Worm (Caenorhabditis elegans) whole organism, dauer: ENCODE results near the gene F13A7.14.

Experiments used
- unc-62 ChIP-seq: sonication (generic microtip); optimal IDR thresholded peaks from 2 replicates; lab custom pipeline; 2017; ENCODE audit warnings: missing biosample characterization, missing genetic modification reagents, missing genetic modification characterization

F13A7.14 gene

ce11 chrV:16390655-16391054 is 11.0 kb upstream of the F13A7.14 start, which contains the start of gene gst-44:
Gene gst-44, plus strand, starts transcription at chrV:16390891.
- no peak for TF ChIP-seq unc-62 (GFP tag; lab: Kevin White, UChicago)

ce11 chrV:16393728-16394127 is 8.0 kb upstream of the F13A7.14 start, which contains the start of gene srd-63:
Gene srd-63, minus strand, starts transcription at chrV:16393828.
- TF ChIP-seq unc-62 (GFP tag; lab: Kevin White, UChicago) = no peak

ce11 chrV:16395131-16395530 is 6.6 kb upstream of the F13A7.14 start, which contains the start of gene F13A7.11:
Gene F13A7.11, minus strand, starts transcription at chrV:16395304.
- TF ChIP-seq unc-62 (GFP tag; lab: Kevin White, UChicago) = no peak

ce11 chrV:16395739-16396138 is 6.0 kb upstream of the F13A7.14 start, which contains the start of gene F13A7.12:
Gene F13A7.12, plus strand, starts transcription at chrV:16396039.
- TF ChIP-seq unc-62 (GFP tag; lab: Kevin White, UChicago) = no peak

ce11 chrV:16399388-16399787 is 2.3 kb upstream of the F13A7.14 start, which contains the start of gene sre-36:
Gene sre-36, plus strand, starts transcription at chrV:16399688.
- TF ChIP-seq unc-62 (GFP tag; lab: Kevin White, UChicago) = no peak

ce11 chrV:16403974-16404373 is 2.3 kb downstream of the F13A7.14 start, which contains the start of gene syp-1:
Gene syp-1, plus strand, starts transcription at chrV:16404274.
- TF ChIP-seq unc-62 (GFP tag; lab: Kevin White, UChicago) = no peak

ce11 chrV:16405366-16405765 is 3.7 kb downstream of the F13A7.14 start:
- no peak for TF ChIP-seq unc-62 (GFP tag; lab: Kevin White, UChicago)

- TF ChIP-seq unc-62 (GFP tag; lab: Kevin White, UChicago) = no peak
Measured at ce11 chrV:16406357-16406756, 4.7 kb downstream of the F13A7.14 start.

- no peak for TF ChIP-seq unc-62 (GFP tag; lab: Kevin White, UChicago)
Measured at ce11 chrV:16407663-16408062, 6.0 kb downstream of the F13A7.14 start, which contains the start of gene F26D2.3. Gene F26D2.3, plus strand, starts transcription at chrV:16407963.

ce11 chrV:16410521-16410920 is 8.8 kb downstream of the F13A7.14 start, which contains the start of gene srh-145:
Gene srh-145, plus strand, starts transcription at chrV:16410713.
- no peak for TF ChIP-seq unc-62 (GFP tag; lab: Kevin White, UChicago)

- no peak for TF ChIP-seq unc-62 (GFP tag; lab: Kevin White, UChicago)
Measured at ce11 chrV:16417014-16417413, 15.3 kb downstream of the F13A7.14 start, which contains the start of gene str-55. Gene str-55, minus strand, starts transcription at chrV:16417114.

ce11 chrV:16419769-16420168 is 18.1 kb downstream of the F13A7.14 start, which contains the start of gene F26D2.16:
Gene F26D2.16, minus strand, starts transcription at chrV:16419869.
- no peak for TF ChIP-seq unc-62 (GFP tag; lab: Kevin White, UChicago)

ce11 chrV:16420696-16421095 is 19.0 kb downstream of the F13A7.14 start, which contains the start of gene srw-48:
Gene srw-48, plus strand, starts transcription at chrV:16420996.
- TF ChIP-seq unc-62 (GFP tag; lab: Kevin White, UChicago) = no peak

- no peak for TF ChIP-seq unc-62 (GFP tag; lab: Kevin White, UChicago)
Measured at ce11 chrV:16424428-16424827, 22.7 kb downstream of the F13A7.14 start, which contains the start of gene srw-29. Gene srw-29, minus strand, starts transcription at chrV:16424528.

- no peak for TF ChIP-seq unc-62 (GFP tag; lab: Kevin White, UChicago)
Measured at ce11 chrV:16429503-16429902, 27.8 kb downstream of the F13A7.14 start, which contains the start of gene F26D2.10. Gene F26D2.10, minus strand, starts transcription at chrV:16429603.

- no peak for TF ChIP-seq unc-62 (GFP tag; lab: Kevin White, UChicago)
Measured at ce11 chrV:16429940-16430339, 28.2 kb downstream of the F13A7.14 start, which contains the start of gene str-73. Gene str-73, plus strand, starts transcription at chrV:16430240.

- TF ChIP-seq unc-62 (GFP tag; lab: Kevin White, UChicago) = no peak
Measured at ce11 chrV:16433471-16433870, 31.8 kb downstream of the F13A7.14 start, which contains the start of gene clec-234. Gene clec-234, minus strand, starts transcription at chrV:16433571.
